Worm (Caenorhabditis elegans): ENCODE measurements around the gene glt-3.

DNA sequence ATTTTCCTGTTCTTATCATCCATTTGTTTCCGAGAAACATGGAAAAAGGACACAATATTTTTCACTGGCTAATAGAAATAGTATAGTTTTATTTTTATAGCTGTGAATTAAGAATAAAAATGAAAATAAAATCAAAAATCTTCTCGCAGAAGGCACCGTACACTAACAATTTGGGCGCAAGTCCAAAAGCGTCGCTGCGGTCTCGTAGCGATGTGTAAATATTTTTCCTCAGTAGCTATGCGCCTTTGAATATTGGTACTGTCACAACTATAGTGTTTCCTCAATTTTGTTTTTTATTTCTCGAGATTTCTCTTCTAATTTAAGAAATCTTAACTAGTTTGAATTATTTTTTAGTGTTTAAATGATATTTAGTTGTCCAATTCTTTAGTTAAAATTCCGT lies 27.0 kb downstream of the glt-3 start:
- TF ChIP-seq tab-1 (GFP tag; IDR thresholded peaks at IDR 0.05) = no peak
- no peak for TF ChIP-seq ztf-23 (GFP tag; IDR thresholded peaks at IDR 0.05)
- TF ChIP-seq T22C8.4 (GFP tag; IDR thresholded peaks at IDR 0.05) = no peak
- TF ChIP-seq cog-1 (tag; optimal IDR thresholded peaks at IDR 0.05) = no peak
- no peak for TF ChIP-seq ref-1 (GFP tag; conservative IDR thresholded peaks at IDR 0.05)
- no peak for TF ChIP-seq ztf-29 (GFP tag; IDR thresholded peaks at IDR 0.05)
- TF ChIP-seq flt-1 (GFP tag; IDR thresholded peaks at IDR 0.05) = no peak
- no peak for TF ChIP-seq klf-2 (GFP tag; conservative IDR thresholded peaks at IDR 0.05)

Data from whole organism, midembryonic.